Worm (Caenorhabditis elegans) whole organism, L2 larva: ENCODE results near the gene R07B7.8.

Experiments used
- F13H6.1 ChIP-seq: sonication (generic microtip); optimal IDR thresholded peaks from 2 replicates; lab custom pipeline; 2016; ENCODE audit warnings: missing genetic modification characterization, missing compliant biosample characterization
- R02D3.7 ChIP-seq: fragments of 150-350 bp; optimal IDR thresholded peaks from 2 replicates; lab custom pipeline; 2014; ENCODE audit warnings: missing biosample characterization, missing genetic modification characterization
- Y55F3AM.14 ChIP-seq: fragments of 200-800 bp; sonication (Bioruptor generic); optimal IDR thresholded peaks from 2 replicates; lab custom pipeline; 2018; ENCODE audit warnings: mild to moderate bottlenecking, missing genetic modification characterization, missing compliant biosample characterization
- ZK546.5 ChIP-seq: sonication (generic microtip); optimal IDR thresholded peaks from 2 replicates; lab custom pipeline; 2017; ENCODE audit warnings: missing biosample characterization, missing genetic modification characterization
- alr-1 ChIP-seq: fragments of 150-350 bp; optimal IDR thresholded peaks from 2 replicates; lab custom pipeline; 2014; ENCODE audit warnings: missing biosample characterization, missing genetic modification characterization
- ama-1 ChIP-seq: fragments of 150-350 bp; optimal IDR thresholded peaks from 2 replicates; lab custom pipeline; 2018; ENCODE audit warnings: inconsistent platforms
- blmp-1 ChIP-seq: sonication (generic microtip); optimal IDR thresholded peaks from 2 replicates; lab custom pipeline; 2017; ENCODE audit warnings: missing genetic modification characterization, mild to moderate bottlenecking, missing compliant biosample characterization, antibody characterized with exemption, moderate library complexity; ENCODE audit not compliant: insufficient read depth
- crh-2 ChIP-seq: sonication (generic microtip); optimal IDR thresholded peaks from 2 replicates; lab custom pipeline; 2017; ENCODE audit warnings: missing biosample characterization, missing genetic modification characterization
- dmd-4 ChIP-seq: sonication (generic microtip); optimal IDR thresholded peaks from 2 replicates; lab custom pipeline; 2017; ENCODE audit warnings: missing biosample characterization, missing genetic modification characterization
- elt-1 ChIP-seq: fragments of 150-350 bp; optimal IDR thresholded peaks from 2 replicates; lab custom pipeline; 2014; ENCODE audit warnings: missing biosample characterization, missing genetic modification characterization
- elt-3 ChIP-seq: sonication (generic microtip); optimal IDR thresholded peaks from 2 replicates; lab custom pipeline; 2017; ENCODE audit warnings: missing biosample characterization, missing genetic modification characterization
- fos-1 ChIP-seq: fragments of 150-350 bp; optimal IDR thresholded peaks from 2 replicates; lab custom pipeline; 2014; ENCODE audit warnings: missing biosample characterization, missing genetic modification characterization
- gmeb-1 ChIP-seq: fragments of 150-350 bp; optimal IDR thresholded peaks from 2 replicates; lab custom pipeline; 2014; ENCODE audit warnings: missing biosample characterization, missing genetic modification characterization
- lin-39 ChIP-seq: fragments of 150-350 bp; optimal IDR thresholded peaks from 2 replicates; lab custom pipeline; 2014; ENCODE audit warnings: missing biosample characterization, missing genetic modification reagents, missing genetic modification characterization
- lsy-2 ChIP-seq, 2 experiments: fragments of 150-350 bp in 1 of 2; sonication (generic microtip) in 1 of 2; optimal IDR thresholded peaks; 2 replicates each; lab custom pipeline; 2014 to 2017; ENCODE audit warnings: missing biosample characterization in 2 of 2, missing genetic modification characterization in 2 of 2
- mab-5 ChIP-seq: fragments of 150-350 bp; optimal IDR thresholded peaks from 2 replicates; lab custom pipeline; 2014; ENCODE audit warnings: missing biosample characterization, missing genetic modification characterization
- mbf-1 ChIP-seq: sonication (generic microtip); optimal IDR thresholded peaks from 2 replicates; lab custom pipeline; 2017; ENCODE audit warnings: missing biosample characterization, missing genetic modification characterization
- nhr-11 ChIP-seq: fragments of 150-350 bp; optimal IDR thresholded peaks from 2 replicates; lab custom pipeline; 2014; ENCODE audit warnings: missing biosample characterization, missing genetic modification characterization
- nhr-12 ChIP-seq: fragments of 150-350 bp; optimal IDR thresholded peaks from 2 replicates; lab custom pipeline; 2014; ENCODE audit warnings: missing biosample characterization, missing genetic modification characterization
- nhr-129 ChIP-seq: fragments of 150-350 bp; optimal IDR thresholded peaks from 2 replicates; lab custom pipeline; 2014; ENCODE audit warnings: missing biosample characterization, missing genetic modification characterization
- nhr-21 ChIP-seq: fragments of 150-350 bp; optimal IDR thresholded peaks from 2 replicates; lab custom pipeline; 2014; ENCODE audit warnings: missing biosample characterization, missing genetic modification characterization
- nhr-23 ChIP-seq: fragments of 150-350 bp; optimal IDR thresholded peaks from 2 replicates; lab custom pipeline; 2014; ENCODE audit warnings: missing biosample characterization, missing genetic modification reagents, missing genetic modification characterization
- nhr-237 ChIP-seq: fragments of 150-350 bp; optimal IDR thresholded peaks from 2 replicates; lab custom pipeline; 2014; ENCODE audit warnings: missing biosample characterization, missing genetic modification characterization
- nhr-25 ChIP-seq: fragments of 150-350 bp; sonication (generic microtip); optimal IDR thresholded peaks from 3 replicates; lab custom pipeline; 2014; ENCODE audit warnings: missing biosample characterization, missing genetic modification characterization
- peb-1 ChIP-seq: fragments of 150-350 bp; optimal IDR thresholded peaks from 2 replicates; lab custom pipeline; 2014; ENCODE audit warnings: missing biosample characterization, missing genetic modification characterization
- skn-1 ChIP-seq: sonication (generic microtip); optimal IDR thresholded peaks from 2 replicates; lab custom pipeline; 2017; ENCODE audit warnings: missing biosample characterization, missing genetic modification characterization
- sma-3 ChIP-seq: sonication (generic microtip); optimal IDR thresholded peaks from 2 replicates; lab custom pipeline; 2016; ENCODE audit warnings: missing genetic modification reagents, missing genetic modification characterization, missing compliant biosample characterization
- sma-9 ChIP-seq, 2 experiments: fragments of 150-350 bp in 1 of 2; sonication (generic microtip) in 1 of 2; optimal IDR thresholded peaks; 2 replicates each; lab custom pipeline; 2014 to 2016; ENCODE audit warnings: missing genetic modification characterization in 2 of 2, mild to moderate bottlenecking in 1 of 2, missing biosample characterization in 1 of 2, missing compliant biosample characterization in 1 of 2, missing genetic modification reagents in 1 of 2, moderate library complexity in 1 of 2
- snpc-4 ChIP-seq: fragments of 150-350 bp; optimal IDR thresholded peaks from 2 replicates; lab custom pipeline; 2014; ENCODE audit warnings: missing biosample characterization, missing genetic modification characterization
- unc-39 ChIP-seq: fragments of 150-350 bp; optimal IDR thresholded peaks from 2 replicates; lab custom pipeline; 2014; ENCODE audit warnings: missing biosample characterization, missing genetic modification characterization
- unc-55 ChIP-seq: fragments of 150-350 bp; sonication (generic microtip); optimal IDR thresholded peaks from 3 replicates; lab custom pipeline; 2014; ENCODE audit warnings: missing biosample characterization, missing genetic modification reagents, missing genetic modification characterization
- zag-1 ChIP-seq: fragments of 150-350 bp; optimal IDR thresholded peaks from 2 replicates; lab custom pipeline; 2014; ENCODE audit warnings: missing biosample characterization, missing genetic modification characterization
- ztf-1 ChIP-seq: fragments of 200-800 bp; sonication (Bioruptor generic); conservative IDR thresholded peaks from 2 replicates; pipeline ENCODE4 v1.3.6; 2022; ENCODE audit warnings: missing genetic modification characterization, missing compliant biosample characterization
- ztf-4 ChIP-seq: fragments of 150-350 bp; optimal IDR thresholded peaks from 2 replicates; lab custom pipeline; 2014; ENCODE audit warnings: missing biosample characterization, missing genetic modification characterization

Gene R07B7.8

ce11 chrV:12100794-12101343 lies 16.8 kb upstream of the R07B7.8 start, which contains the start of gene nhr-154 (continued):
- TF ChIP-seq skn-1 (peak; percentile 45), ztf-4 (tag; lab: Kevin White, UChicago) (no peak), fos-1 (tag; lab: Kevin White, UChicago) (peak; percentile 23), nhr-23 (tag; lab: Kevin White, UChicago) (no peak), lin-39 (tag; lab: Kevin White, UChicago) (no peak), nhr-25 (peak; percentile 22), sma-9 (GFP tag; optimal IDR thresholded peaks at IDR 0.05; lab: Kevin White, UChicago) (peak; percentile 72), sma-9 (tag; optimal IDR thresholded peaks at IDR 0.05; lab: Kevin White, UChicago) (no peak), zag-1 (tag; lab: Kevin White, UChicago) (no peak)

ce11 chrV:12098123-12098522 lies 14.0 kb upstream of the R07B7.8 start, which contains the start of gene nhr-209:
Gene nhr-209 (plus strand): TSS chrV:12098149.
- TF ChIP-seq unc-39 (tag; lab: Kevin White, UChicago) (no peak), mbf-1 (tag; lab: Kevin White, UChicago) (no peak), ztf-1 (no peak), unc-55 (GFP tag; lab: Kevin White, UChicago) (no peak), R02D3.7 (no peak), nhr-237 (tag; lab: Kevin White, UChicago) (no peak), lin-39 (tag; lab: Kevin White, UChicago) (no peak), nhr-12 (tag; lab: Kevin White, UChicago) (no peak), mab-5 (no peak), lsy-2 (tag; optimal IDR thresholded peaks at IDR 0.05; lab: Kevin White, UChicago) (no peak), dmd-4 (tag; lab: Kevin White, UChicago) (no peak), snpc-4 (tag; lab: Kevin White, UChicago) (no peak)

- peak; percentile 60 for TF ChIP-seq sma-9 (GFP tag; optimal IDR thresholded peaks at IDR 0.05; lab: Kevin White, UChicago)
- no peak for TF ChIP-seq sma-9 (tag; optimal IDR thresholded peaks at IDR 0.05; lab: Kevin White, UChicago)
- no peak for TF ChIP-seq ama-1 (lab: Kevin White, UChicago)
- peak; percentile 72 for TF ChIP-seq fos-1 (tag; lab: Kevin White, UChicago)
- peak; percentile 9 for TF ChIP-seq nhr-129 (tag; lab: Kevin White, UChicago)
- no peak for TF ChIP-seq ztf-4 (tag; lab: Kevin White, UChicago)
These were observed 11.7 kb upstream of the R07B7.8 start, which contains the start of gene nhr-207 for ce11 chrV:12095865-12096264. Gene nhr-207 (plus strand): TSS chrV:12096146.

ce11 chrV:12094030-12094429 lies 9.9 kb upstream of the R07B7.8 start, which contains the start of gene nhr-208:
Gene nhr-208 (plus strand): TSS chrV:12094317.
- no peak for TF ChIP-seq mbf-1 (tag; lab: Kevin White, UChicago)
- no peak for TF ChIP-seq R02D3.7
- no peak for TF ChIP-seq blmp-1 (tag; lab: Kevin White, UChicago)
- no peak for TF ChIP-seq ztf-1
- no peak for TF ChIP-seq ama-1 (lab: Kevin White, UChicago)
- TF ChIP-seq peb-1 (tag; lab: Kevin White, UChicago): no peak
- no peak for TF ChIP-seq Y55F3AM.14 (GFP tag; lab: Kevin White, UChicago)
- TF ChIP-seq snpc-4 (tag; lab: Kevin White, UChicago): no peak
- TF ChIP-seq nhr-25: no peak
- no peak for TF ChIP-seq elt-1 (tag; lab: Kevin White, UChicago)
- peak; percentile 11 for TF ChIP-seq fos-1 (tag; lab: Kevin White, UChicago)
- TF ChIP-seq nhr-11 (tag; lab: Kevin White, UChicago): no peak
- no peak for TF ChIP-seq nhr-21 (tag; lab: Kevin White, UChicago)
- peak; percentile 11 for TF ChIP-seq sma-9 (GFP tag; optimal IDR thresholded peaks at IDR 0.05; lab: Kevin White, UChicago)
- TF ChIP-seq sma-9 (tag; optimal IDR thresholded peaks at IDR 0.05; lab: Kevin White, UChicago): no peak
- TF ChIP-seq ztf-4 (tag; lab: Kevin White, UChicago): no peak
- no peak for TF ChIP-seq gmeb-1 (tag; lab: Kevin White, UChicago)
- no peak for TF ChIP-seq alr-1 (tag; lab: Kevin White, UChicago)

ce11 chrV:12091759-12092158 lies 7.6 kb upstream of the R07B7.8 start, which contains the start of gene nhr-206:
Gene nhr-206 (plus strand): TSS chrV:12092006.
- TF ChIP-seq peb-1 (tag; lab: Kevin White, UChicago): no peak
- TF ChIP-seq nhr-25: peak; percentile 12
- no peak for TF ChIP-seq ZK546.5
- no peak for TF ChIP-seq elt-3 (tag; lab: Kevin White, UChicago)
- peak; percentile 7 for TF ChIP-seq F13H6.1 (tag; lab: Kevin White, UChicago)
- TF ChIP-seq crh-2: peak; percentile 67
- TF ChIP-seq nhr-129 (tag; lab: Kevin White, UChicago): peak; percentile 71
- peak; percentile 85 for TF ChIP-seq fos-1 (tag; lab: Kevin White, UChicago)
- TF ChIP-seq sma-3 (GFP tag; lab: Kevin White, UChicago): peak; percentile 21
- TF ChIP-seq nhr-11 (tag; lab: Kevin White, UChicago): no peak
- peak; percentile 56 for TF ChIP-seq sma-9 (GFP tag; optimal IDR thresholded peaks at IDR 0.05; lab: Kevin White, UChicago)
- no peak for TF ChIP-seq sma-9 (tag; optimal IDR thresholded peaks at IDR 0.05; lab: Kevin White, UChicago)
